Worm (Caenorhabditis elegans): ENCODE data around the gene H23L24.4.
A peak's percentile ranks its signal among the peaks of the same experiment; 100 is the strongest.
"Not testable (repeated sequence)": the region's sequence is repeated elsewhere in the genome, so short reads cannot be mapped to it uniquely, and the experiment has no call there.

H23L24.4 gene

ce11 chrIV:8723720-8724119, 18.3 kb upstream of the H23L24.4 start, which contains the start of gene F21D5.9:
Gene F21D5.9 (plus strand): TSS chrIV:8724020.
- TF ChIP-seq nhr-77 (tag; optimal IDR thresholded peaks at IDR 0.05) (no peak), isw-1 (GFP tag; IDR thresholded peaks at IDR 0.05) (no peak), skn-1 (tag; optimal IDR thresholded peaks at IDR 0.05) (no peak), lsy-2 (tag; optimal IDR thresholded peaks at IDR 0.05) (no peak), ceh-88 (GFP tag; IDR thresholded peaks at IDR 0.05) (no peak), zip-4 (GFP tag; optimal IDR thresholded peaks at IDR 0.05) (no peak), lin-13 (GFP tag; optimal IDR thresholded peaks at IDR 0.05) (no peak), hpl-2 (GFP tag; optimal IDR thresholded peaks at IDR 0.05) (no peak), blmp-1 (tag; optimal IDR thresholded peaks at IDR 0.05) (no peak), nhr-237 (tag; optimal IDR thresholded peaks at IDR 0.05) (no peak), fkh-8 (tag; optimal IDR thresholded peaks at IDR 0.05) (no peak), rnt-1 (tag; optimal IDR thresholded peaks at IDR 0.05) (no peak), nhr-85 (tag) (no peak), unc-30 (tag; optimal IDR thresholded peaks at IDR 0.05) (no peak), lir-3 (tag; optimal IDR thresholded peaks at IDR 0.05; ENCODE audit: poor library complexity) (no peak), ceh-8 (GFP tag; optimal IDR thresholded peaks at IDR 0.05) (no peak), jun-1 (tag; optimal IDR thresholded peaks at IDR 0.05) (no peak), sptf-1 (tag; optimal IDR thresholded peaks at IDR 0.05) (no peak), fkh-4 (tag; optimal IDR thresholded peaks at IDR 0.05; ENCODE audit: borderline replicate concordance) (no peak)

- TF ChIP-seq C16A3.4 (tag; optimal IDR thresholded peaks at IDR 0.05) (no peak), xbp-1 (tag; optimal IDR thresholded peaks at IDR 0.05) (no peak)
Observed at ce11 chrIV:8722801-8723200, 17.4 kb upstream of the H23L24.4 start.

ce11 chrIV:8718153-8718552, 12.7 kb upstream of the H23L24.4 start, which contains the start of gene H23L24.1:
Gene H23L24.1 (plus strand): TSS chrIV:8718453.
- TF ChIP-seq unc-62 (GFP tag; optimal IDR thresholded peaks at IDR 0.05): no peak

ce11 chrIV:8715032-8715431, 9.6 kb upstream of the H23L24.4 start, which contains the start of the genes parg-2 and ipla-5:
Gene parg-2 (minus strand): TSS chrIV:8715132.
Gene ipla-5 (plus strand): TSS chrIV:8715247.
- TF ChIP-seq nhr-28, vab-15, C16A3.4 (tag; optimal IDR thresholded peaks at IDR 0.05): not testable (repeated sequence)

ce11 chrIV:8708046-8708445, 2.6 kb upstream of the H23L24.4 start:
- no peak for TF ChIP-seq rnt-1 (tag; optimal IDR thresholded peaks at IDR 0.05)
- no peak for TF ChIP-seq pax-3 (tag; optimal IDR thresholded peaks at IDR 0.05)
- TF ChIP-seq Y116A8C.19 (tag; optimal IDR thresholded peaks at IDR 0.05; ENCODE audit: borderline replicate concordance): no peak
- no peak for TF ChIP-seq xbp-1 (tag; optimal IDR thresholded peaks at IDR 0.05)
- no peak for TF ChIP-seq sup-37 (GFP tag; optimal IDR thresholded peaks at IDR 0.05)

ce11 chrIV:8697436-8697835, 8.0 kb downstream of the H23L24.4 start, which contains the start of gene ttll-11:
Gene ttll-11 (plus strand): TSS chrIV:8697736.
- TF ChIP-seq nhr-71 (tag; optimal IDR thresholded peaks at IDR 0.05) (peak; percentile 31), swsn-7 (tag; optimal IDR thresholded peaks at IDR 0.05) (peak; percentile 5), fkh-8 (tag; optimal IDR thresholded peaks at IDR 0.05) (peak; percentile 76), efl-3 (GFP tag; optimal IDR thresholded peaks at IDR 0.05) (no peak)

ce11 chrIV:8691486-8691885, 13.9 kb downstream of the H23L24.4 start, which contains the start of the genes hst-1 and ints-6:
Gene hst-1 (minus strand): TSS chrIV:8691513.
Gene ints-6 (plus strand): TSS chrIV:8691745.
- TF ChIP-seq ceh-63 (GFP tag; optimal IDR thresholded peaks at IDR 0.05) (no peak), xbp-1 (tag; optimal IDR thresholded peaks at IDR 0.05) (peak; percentile 28), egl-27 (tag; optimal IDR thresholded peaks at IDR 0.05) (no peak), blmp-1 (tag; optimal IDR thresholded peaks at IDR 0.05) (peak; percentile 4), alr-1 (tag; optimal IDR thresholded peaks at IDR 0.05; ENCODE audit: borderline replicate concordance) (no peak), lin-13 (GFP tag; optimal IDR thresholded peaks at IDR 0.05) (no peak), nhr-84 (tag; optimal IDR thresholded peaks at IDR 0.05) (no peak), dpl-1 (GFP tag; optimal IDR thresholded peaks at IDR 0.05) (peak in 2 of 3 experiments; percentile 27 to 56), C16A3.4 (tag; optimal IDR thresholded peaks at IDR 0.05) (peak; percentile 16), Y116A8C.19 (tag; optimal IDR thresholded peaks at IDR 0.05; ENCODE audit: borderline replicate concordance) (no peak), lsy-2 (tag; optimal IDR thresholded peaks at IDR 0.05) (peak; percentile 40 to 56), lin-35 (GFP tag; optimal IDR thresholded peaks at IDR 0.05) (peak in 1 of 2 experiments; percentile 29), mep-1 (tag; optimal IDR thresholded peaks at IDR 0.05) (peak; percentile 51), nhr-71 (tag; optimal IDR thresholded peaks at IDR 0.05) (peak; percentile 38), skn-1 (tag; optimal IDR thresholded peaks at IDR 0.05) (peak; percentile 41), nhr-76 (tag; optimal IDR thresholded peaks at IDR 0.05) (no peak), efl-1 (optimal IDR thresholded peaks at IDR 0.05) (peak; percentile 14 to 35), efl-1 (GFP tag; optimal IDR thresholded peaks at IDR 0.05 in 1 of 2) (peak; percentile 40 to 88)
